Worm (Caenorhabditis elegans) whole organism, L1 larva: ENCODE data around the gene Y42A5A.3.

Experiments
- C04F5.9 ChIP-seq: sonication (generic microtip); optimal IDR thresholded peaks from 2 replicates; lab custom pipeline; 2016; ENCODE audit warnings: missing genetic modification characterization, missing compliant biosample characterization
- C16A3.4 ChIP-seq: fragments of 150-350 bp; optimal IDR thresholded peaks from 2 replicates; lab custom pipeline; 2014; ENCODE audit warnings: missing biosample characterization, missing genetic modification characterization
- C34B4.2 ChIP-seq: sonication (generic microtip); optimal IDR thresholded peaks from 2 replicates; lab custom pipeline; 2017; ENCODE audit warnings: mild to moderate bottlenecking, missing genetic modification characterization, missing compliant biosample characterization
- aha-1 ChIP-seq: fragments of 150-350 bp; optimal IDR thresholded peaks from 2 replicates; lab custom pipeline; 2014; ENCODE audit warnings: missing biosample characterization, missing genetic modification characterization
- alr-1 ChIP-seq: fragments of 200-800 bp; sonication (Bioruptor generic); optimal IDR thresholded peaks from 2 replicates; lab custom pipeline; 2018; ENCODE audit warnings: borderline replicate concordance, mild to moderate bottlenecking, missing genetic modification characterization, missing compliant biosample characterization
- blmp-1 ChIP-seq: fragments of 150-350 bp; optimal IDR thresholded peaks from 2 replicates; lab custom pipeline; 2014; ENCODE audit warnings: missing biosample characterization, missing genetic modification characterization
- ceh-63 ChIP-seq: fragments of 200-800 bp; sonication (Bioruptor generic); optimal IDR thresholded peaks from 2 replicates; lab custom pipeline; 2018; ENCODE audit warnings: mild to moderate bottlenecking, missing genetic modification characterization, missing compliant biosample characterization
- ceh-82 ChIP-seq, 3 experiments: fragments of 150-350 bp in 1 of 3; sonication (generic microtip) in 2 of 3; optimal IDR thresholded peaks; 2 replicates each; lab custom pipeline; 2014 to 2017; ENCODE audit warnings: missing biosample characterization in 3 of 3, missing genetic modification characterization in 3 of 3
- ceh-90 ChIP-seq: sonication (generic microtip); optimal IDR thresholded peaks from 2 replicates; lab custom pipeline; 2016; ENCODE audit warnings: missing genetic modification characterization, missing compliant biosample characterization
- ces-1 ChIP-seq: fragments of 150-350 bp; optimal IDR thresholded peaks from 2 replicates; lab custom pipeline; 2014; ENCODE audit warnings: missing biosample characterization, missing genetic modification reagents, missing genetic modification characterization
- dpl-1 ChIP-seq, 3 experiments: fragments of 150-350 bp in 2 of 3; sonication (generic microtip) in 1 of 3; optimal IDR thresholded peaks; 2 replicates each; lab custom pipeline; 2014 to 2017; ENCODE audit warnings: missing biosample characterization in 3 of 3, missing genetic modification characterization in 3 of 3, missing genetic modification reagents in 3 of 3
- efl-1 ChIP-seq, 4 experiments: fragments of 150-350 bp; optimal IDR thresholded peaks in 3 of 4; peaks in 1 of 4; 1 replicate in 1 of 4; 2 replicates in 3 of 4; lab custom pipeline; 2014; ENCODE audit warnings: missing biosample characterization in 2 of 4, missing genetic modification characterization in 2 of 4, missing genetic modification reagents in 2 of 4
- egl-13 ChIP-seq: sonication (generic microtip); optimal IDR thresholded peaks from 2 replicates; lab custom pipeline; 2016; ENCODE audit warnings: missing genotype, missing genetic modification reagents, missing genetic modification characterization, missing compliant biosample characterization
- egl-27 ChIP-seq, 2 experiments: fragments of 150-350 bp in 1 of 2; sonication (generic microtip); optimal IDR thresholded peaks; 3 replicates each; lab custom pipeline; 2017 to 2018; ENCODE audit warnings: missing biosample characterization in 2 of 2, missing genetic modification characterization in 2 of 2, missing genetic modification reagents in 2 of 2
- elt-2 ChIP-seq: sonication (generic microtip); optimal IDR thresholded peaks from 2 replicates; lab custom pipeline; 2016; ENCODE audit warnings: missing genetic modification characterization, mild to moderate bottlenecking, inconsistent platforms, missing compliant biosample characterization, missing genetic modification reagents
- elt-3 ChIP-seq, 6 experiments: fragments of 150-350 bp in 1 of 6; sonication (generic microtip); optimal IDR thresholded peaks; 2 replicates each; lab custom pipeline; 2017 to 2018; ENCODE audit warnings: missing biosample characterization in 6 of 6, missing genetic modification characterization in 6 of 6, inconsistent platforms in 1 of 6
- ets-5 ChIP-seq: fragments of 200-800 bp; sonication (Bioruptor generic); IDR thresholded peaks from 2 replicates; pipeline ENCODE4 v1.3.6; 2022; ENCODE audit warnings: missing genetic modification characterization, missing compliant biosample characterization
- fkh-4 ChIP-seq: sonication (generic microtip); optimal IDR thresholded peaks from 2 replicates; lab custom pipeline; 2016; ENCODE audit warnings: missing compliant biosample characterization, missing genetic modification characterization, borderline replicate concordance
- grh-1 ChIP-seq: fragments of 200-800 bp; sonication (Bioruptor generic); IDR thresholded peaks from 2 replicates; pipeline ENCODE4 v1.3.6; 2022; ENCODE audit warnings: missing genetic modification reagents, missing genetic modification characterization, missing compliant biosample characterization
- hlh-17 ChIP-seq: fragments of 200-800 bp; sonication (Bioruptor generic); optimal IDR thresholded peaks from 2 replicates; lab custom pipeline; 2018; ENCODE audit warnings: missing genetic modification characterization, mild to moderate bottlenecking, missing compliant biosample characterization, moderate library complexity, borderline replicate concordance
- hlh-4 ChIP-seq: sonication (generic microtip); optimal IDR thresholded peaks from 2 replicates; lab custom pipeline; 2016; ENCODE audit warnings: mild to moderate bottlenecking, missing genetic modification characterization, missing compliant biosample characterization
- lin-14 ChIP-seq: fragments of 200-800 bp; sonication (Bioruptor generic); optimal IDR thresholded peaks from 2 replicates; lab custom pipeline; 2018; ENCODE audit warnings: mild to moderate bottlenecking, missing genetic modification characterization, moderate library complexity, missing compliant biosample characterization
- lin-15B ChIP-seq: fragments of 150-350 bp; sonication (generic microtip); optimal IDR thresholded peaks from 3 replicates; lab custom pipeline; 2014; ENCODE audit warnings: missing biosample characterization, missing genetic modification characterization
- lin-35 ChIP-seq, 2 experiments: fragments of 150-350 bp; optimal IDR thresholded peaks; 2 replicates each; lab custom pipeline; 2014; ENCODE audit warnings: missing biosample characterization in 2 of 2, missing genetic modification characterization in 2 of 2, missing genetic modification reagents in 2 of 2
- lir-3 ChIP-seq: sonication (generic microtip); optimal IDR thresholded peaks from 2 replicates; lab custom pipeline; 2016; ENCODE audit warnings: mild to moderate bottlenecking, missing genetic modification characterization, moderate library complexity, missing compliant biosample characterization; ENCODE audit not compliant: poor library complexity
- lsy-2 ChIP-seq, 2 experiments: fragments of 150-350 bp; optimal IDR thresholded peaks; 2 replicates each; lab custom pipeline; 2014; ENCODE audit warnings: missing biosample characterization in 2 of 2, missing genetic modification characterization in 2 of 2
- mab-9 ChIP-seq: fragments of 200-800 bp; sonication (Bioruptor generic); IDR thresholded peaks from 2 replicates; pipeline ENCODE4 v1.3.6; 2022; ENCODE audit warnings: missing genetic modification reagents, missing genetic modification characterization, missing compliant biosample characterization
- mef-2 ChIP-seq: fragments of 150-350 bp; optimal IDR thresholded peaks from 2 replicates; lab custom pipeline; 2014; ENCODE audit warnings: missing biosample characterization, missing genetic modification characterization
- nhr-19 ChIP-seq: fragments of 200-800 bp; sonication (Bioruptor generic); conservative IDR thresholded peaks from 2 replicates; pipeline ENCODE4 v1.3.6; 2022; ENCODE audit warnings: missing genetic modification characterization, missing compliant biosample characterization
- nhr-20 ChIP-seq: sonication (generic microtip); optimal IDR thresholded peaks from 2 replicates; lab custom pipeline; 2016; ENCODE audit warnings: mild to moderate bottlenecking, missing genetic modification characterization, missing compliant biosample characterization
- nhr-237 ChIP-seq: fragments of 150-350 bp; optimal IDR thresholded peaks from 2 replicates; lab custom pipeline; 2014; ENCODE audit warnings: missing biosample characterization, missing genetic modification characterization
- nhr-71 ChIP-seq: sonication (generic microtip); optimal IDR thresholded peaks from 2 replicates; lab custom pipeline; 2016; ENCODE audit warnings: mild to moderate bottlenecking, missing genetic modification characterization, moderate library complexity, missing compliant biosample characterization
- nhr-76 ChIP-seq: sonication (generic microtip); optimal IDR thresholded peaks from 2 replicates; lab custom pipeline; 2017; ENCODE audit warnings: missing biosample characterization, missing genetic modification characterization
- nhr-77 ChIP-seq: fragments of 150-350 bp; optimal IDR thresholded peaks from 2 replicates; lab custom pipeline; 2014; ENCODE audit warnings: missing biosample characterization, missing genetic modification characterization
- nhr-84 ChIP-seq: sonication (generic microtip); optimal IDR thresholded peaks from 2 replicates; lab custom pipeline; 2017; ENCODE audit warnings: missing biosample characterization, missing genetic modification characterization
- nhr-85 ChIP-seq: sonication (generic microtip); peaks from one replicate; lab custom pipeline; 2016; ENCODE audit warnings: missing genetic modification characterization, inconsistent platforms, missing compliant biosample characterization
- nhr-90 ChIP-seq: sonication (generic microtip); optimal IDR thresholded peaks from 2 replicates; lab custom pipeline; 2016; ENCODE audit warnings: mild to moderate bottlenecking, missing genetic modification characterization, missing compliant biosample characterization; ENCODE audit not compliant: poor library complexity
- pqm-1 ChIP-seq: sonication (generic microtip); optimal IDR thresholded peaks from 3 replicates; lab custom pipeline; 2017; ENCODE audit warnings: missing biosample characterization, missing genetic modification characterization
- sptf-1 ChIP-seq: fragments of 150-350 bp; optimal IDR thresholded peaks from 2 replicates; lab custom pipeline; 2014; ENCODE audit warnings: missing biosample characterization, missing genetic modification characterization
- swsn-7 ChIP-seq: sonication (generic microtip); optimal IDR thresholded peaks from 2 replicates; lab custom pipeline; 2016; ENCODE audit warnings: missing genetic modification characterization, missing compliant biosample characterization
- tbx-2 ChIP-seq: sonication (generic microtip); optimal IDR thresholded peaks from 2 replicates; lab custom pipeline; 2016; ENCODE audit warnings: missing genetic modification characterization, missing compliant biosample characterization
- unc-130 ChIP-seq: fragments of 150-350 bp; optimal IDR thresholded peaks from 2 replicates; lab custom pipeline; 2017; ENCODE audit warnings: missing biosample characterization, missing genetic modification characterization, inconsistent platforms
- unc-62 ChIP-seq: fragments of 150-350 bp; optimal IDR thresholded peaks from 2 replicates; lab custom pipeline; 2014; ENCODE audit warnings: missing biosample characterization, missing genetic modification reagents, missing genetic modification characterization
- unc-98 ChIP-seq: fragments of 200-800 bp; sonication (Bioruptor generic); IDR thresholded peaks from 2 replicates; pipeline ENCODE4 v1.3.6; 2022; ENCODE audit warnings: missing genetic modification characterization, missing compliant biosample characterization
- vab-15 ChIP-seq: sonication (generic microtip); optimal IDR thresholded peaks from 2 replicates; lab custom pipeline; 2017; ENCODE audit warnings: missing genotype, mild to moderate bottlenecking, missing genetic modification characterization, missing compliant biosample characterization
- xbp-1 ChIP-seq: sonication (generic microtip); optimal IDR thresholded peaks from 2 replicates; lab custom pipeline; 2016; ENCODE audit warnings: missing genetic modification characterization, missing compliant biosample characterization
- zag-1 ChIP-seq: fragments of 150-350 bp; optimal IDR thresholded peaks from 2 replicates; lab custom pipeline; 2014; ENCODE audit warnings: missing biosample characterization, missing genetic modification characterization
- zip-4 ChIP-seq: fragments of 200-800 bp; sonication (Bioruptor generic); optimal IDR thresholded peaks from 2 replicates; lab custom pipeline; 2018; ENCODE audit warnings: mild to moderate bottlenecking, missing genetic modification characterization, moderate library complexity, missing compliant biosample characterization
- ztf-11 ChIP-seq, 2 experiments: sonication (generic microtip); optimal IDR thresholded peaks; 2 replicates each; lab custom pipeline; 2016 to 2017; ENCODE audit warnings: missing genetic modification characterization in 2 of 2, missing biosample characterization in 1 of 2, missing compliant biosample characterization in 1 of 2
- ztf-4 ChIP-seq: fragments of 150-350 bp; optimal IDR thresholded peaks from 2 replicates; lab custom pipeline; 2014; ENCODE audit warnings: missing biosample characterization, missing genetic modification characterization

Gene Y42A5A.3

DNA sequence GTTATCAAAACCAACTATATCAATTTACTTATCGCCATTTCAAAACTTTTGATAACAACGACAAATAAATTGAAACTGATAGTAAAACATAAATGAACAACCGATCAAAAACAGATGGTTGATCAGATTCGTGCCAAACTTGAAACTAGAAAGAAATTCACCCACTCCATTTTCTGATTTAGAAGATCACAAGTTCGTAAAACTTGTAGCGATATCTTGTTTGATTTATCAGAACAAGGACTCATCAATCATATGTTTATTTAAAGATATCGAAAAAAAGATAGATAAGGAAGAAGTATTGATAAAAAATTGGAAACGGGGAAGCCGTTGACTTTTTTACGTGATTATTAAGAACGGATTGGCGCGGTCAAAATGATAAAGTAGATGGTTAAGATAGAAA lies 8.7 kb downstream of the Y42A5A.3 start:
- no peak for TF ChIP-seq swsn-7 (tag; lab: Kevin White, UChicago)
- no peak for TF ChIP-seq lir-3
- TF ChIP-seq elt-2 (tag; lab: Kevin White, UChicago) = peak; percentile 99
- TF ChIP-seq ces-1 (GFP tag; lab: Kevin White, UChicago) = no peak
- no peak for TF ChIP-seq ztf-4 (tag; lab: Kevin White, UChicago)
- TF ChIP-seq egl-13 (tag; lab: Kevin White, UChicago) = no peak
- TF ChIP-seq lin-15B (tag; lab: Kevin White, UChicago) = no peak
- peak in 2 of 6 experiments; percentile 67 to 75 for TF ChIP-seq elt-3 (tag; optimal IDR thresholded peaks at IDR 0.05; lab: Kevin White, UChicago)
- TF ChIP-seq nhr-90 = peak; percentile 17
- no peak for TF ChIP-seq ets-5
- TF ChIP-seq nhr-237 (tag; lab: Kevin White, UChicago) = no peak
- TF ChIP-seq sptf-1 (tag; lab: Kevin White, UChicago) = no peak
- no peak for TF ChIP-seq nhr-85
- peak; percentile 40 for TF ChIP-seq nhr-20 (tag; lab: Kevin White, UChicago)
- no peak for TF ChIP-seq fkh-4 (tag; lab: Kevin White, UChicago)
- TF ChIP-seq nhr-71 (tag; lab: Kevin White, UChicago) = peak; percentile 8
- no peak for TF ChIP-seq efl-1 (optimal IDR thresholded peaks at IDR 0.05; lab: Kevin White, UChicago)
- peak in 1 of 2 experiments; percentile 39 for TF ChIP-seq efl-1 (GFP tag; optimal IDR thresholded peaks at IDR 0.05 in 1 of 2; lab: Kevin White, UChicago)
- no peak for TF ChIP-seq C16A3.4 (tag; lab: Kevin White, UChicago)
- TF ChIP-seq unc-130 (tag; lab: Kevin White, UChicago) = no peak
- no peak for TF ChIP-seq nhr-84 (tag; lab: Kevin White, UChicago)
- TF ChIP-seq ceh-90 = no peak
- no peak for TF ChIP-seq unc-62 (GFP tag; lab: Kevin White, UChicago)
- no peak for TF ChIP-seq egl-27 (tag; optimal IDR thresholded peaks at IDR 0.05; lab: Kevin White, UChicago)
- no peak for TF ChIP-seq C34B4.2 (tag; lab: Kevin White, UChicago)
- TF ChIP-seq hlh-4 (tag; lab: Kevin White, UChicago) = no peak
- no peak for TF ChIP-seq tbx-2 (tag; lab: Kevin White, UChicago)
- TF ChIP-seq nhr-76 (tag; lab: Kevin White, UChicago) = no peak
- TF ChIP-seq xbp-1 (tag; lab: Kevin White, UChicago) = no peak
- TF ChIP-seq blmp-1 (tag; lab: Kevin White, UChicago) = peak; percentile 3
- TF ChIP-seq zip-4 (GFP tag; lab: Kevin White, UChicago) = no peak
- no peak for TF ChIP-seq C04F5.9
- no peak for TF ChIP-seq lin-35 (GFP tag; optimal IDR thresholded peaks at IDR 0.05; lab: Kevin White, UChicago)
- no peak for TF ChIP-seq pqm-1 (tag; lab: Kevin White, UChicago)
- TF ChIP-seq unc-98 (GFP tag; lab: Robert Waterston, UW) = no peak
- no peak for TF ChIP-seq nhr-77 (tag; lab: Kevin White, UChicago)
- TF ChIP-seq vab-15 (tag; lab: Kevin White, UChicago) = no peak
- no peak for TF ChIP-seq zag-1 (tag; lab: Kevin White, UChicago)
- TF ChIP-seq ceh-82 (tag; optimal IDR thresholded peaks at IDR 0.05; lab: Kevin White, UChicago) = no peak
- TF ChIP-seq grh-1 (GFP tag; lab: Robert Waterston, UW) = no peak
- TF ChIP-seq ceh-63 = no peak
- peak; percentile 32 for TF ChIP-seq lin-14
- TF ChIP-seq, all 84 proteins: peak for 8

DNA sequence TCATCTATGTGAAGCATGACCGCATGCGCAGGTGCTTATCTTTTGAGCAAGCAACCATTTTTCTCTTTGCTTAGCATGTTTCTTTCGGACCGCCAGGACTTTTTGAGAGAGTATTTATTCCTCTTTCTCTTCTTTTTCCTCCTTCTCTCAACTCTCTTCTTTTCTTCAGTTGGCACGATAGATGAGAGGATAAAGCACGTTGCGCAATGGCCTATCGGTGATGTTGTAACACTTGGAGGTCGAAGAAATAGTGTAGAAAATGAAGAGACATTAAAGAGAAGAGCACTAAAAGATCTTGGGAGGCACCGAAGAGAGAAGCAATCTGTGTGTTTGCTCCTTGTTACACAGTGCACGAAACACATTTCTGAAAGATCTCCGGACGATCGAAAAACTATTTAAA lies 12.1 kb downstream of the Y42A5A.3 start:
- TF ChIP-seq mef-2 (tag; lab: Kevin White, UChicago) (no peak), zag-1 (tag; lab: Kevin White, UChicago) (no peak), egl-13 (tag; lab: Kevin White, UChicago) (no peak), elt-3 (tag; optimal IDR thresholded peaks at IDR 0.05; lab: Kevin White, UChicago) (no peak), C16A3.4 (tag; lab: Kevin White, UChicago) (peak; percentile 11), alr-1 (tag; lab: Kevin White, UChicago) (no peak), ztf-11 (tag; optimal IDR thresholded peaks at IDR 0.05; lab: Kevin White, UChicago) (no peak), nhr-77 (tag; lab: Kevin White, UChicago) (peak; percentile 66), ceh-90 (no peak), xbp-1 (tag; lab: Kevin White, UChicago) (peak; percentile 20), mab-9 (GFP tag; lab: Robert Waterston, UW) (no peak), aha-1 (tag; lab: Kevin White, UChicago) (no peak), dpl-1 (GFP tag; optimal IDR thresholded peaks at IDR 0.05; lab: Kevin White, UChicago) (peak in 1 of 3 experiments; percentile 27), hlh-17 (GFP tag; lab: Kevin White, UChicago) (no peak), fkh-4 (tag; lab: Kevin White, UChicago) (peak; percentile 12), nhr-19 (GFP tag; lab: Robert Waterston, UW) (peak; percentile 67), lsy-2 (tag; optimal IDR thresholded peaks at IDR 0.05; lab: Kevin White, UChicago) (peak; percentile 23 to 60), ets-5 (no peak), nhr-90 (no peak), efl-1 (optimal IDR thresholded peaks at IDR 0.05; lab: Kevin White, UChicago) (peak; percentile 6 to 33), efl-1 (GFP tag; optimal IDR thresholded peaks at IDR 0.05 in 1 of 2; lab: Kevin White, UChicago) (peak in 1 of 2 experiments; percentile 44), lin-15B (tag; lab: Kevin White, UChicago) (no peak)
